Worm (Caenorhabditis elegans) whole organism, early embryonic: ENCODE results near the gene F53A2.3.

Experiments used
- B0310.2 ChIP-seq: sonication (generic microtip); optimal IDR thresholded peaks from 2 replicates; lab custom pipeline; 2016; ENCODE audit warnings: mild to moderate bottlenecking, missing genetic modification characterization, missing compliant biosample characterization
- F13C5.2 ChIP-seq: sonication (generic microtip); optimal IDR thresholded peaks from 2 replicates; lab custom pipeline; 2017; ENCODE audit warnings: mild to moderate bottlenecking, missing genetic modification characterization, inconsistent platforms, missing compliant biosample characterization
- aly-1 ChIP-seq: sonication (generic microtip); optimal IDR thresholded peaks from 2 replicates; lab custom pipeline; 2016; ENCODE audit warnings: missing genetic modification characterization, missing compliant biosample characterization
- ama-1 ChIP-seq: fragments of 150-350 bp; optimal IDR thresholded peaks from 2 replicates; lab custom pipeline; 2014
- ceh-13 ChIP-seq: fragments of 200-800 bp; sonication (Bioruptor generic); optimal IDR thresholded peaks from 2 replicates; lab custom pipeline; 2018; ENCODE audit warnings: mild to moderate bottlenecking, missing genetic modification characterization, missing compliant biosample characterization
- ceh-36 ChIP-seq: sonication (generic microtip); optimal IDR thresholded peaks from 2 replicates; lab custom pipeline; 2016; ENCODE audit warnings: missing genetic modification characterization, inconsistent platforms, missing compliant biosample characterization
- ets-7 ChIP-seq: sonication (generic microtip); optimal IDR thresholded peaks from 2 replicates; lab custom pipeline; 2016; ENCODE audit warnings: missing genotype, missing genetic modification characterization, missing compliant biosample characterization
- flt-1 ChIP-seq: fragments of 200-800 bp; sonication (Bioruptor generic); IDR thresholded peaks from 2 replicates; pipeline ENCODE4 v1.3.6; 2022; ENCODE audit warnings: missing genetic modification characterization, missing compliant biosample characterization
- hmbx-1 ChIP-seq: sonication (generic microtip); optimal IDR thresholded peaks from 2 replicates; lab custom pipeline; 2016; ENCODE audit warnings: mild to moderate bottlenecking, missing genetic modification characterization, missing compliant biosample characterization
- hmg-4 ChIP-seq: fragments of 200-800 bp; sonication (Bioruptor generic); optimal IDR thresholded peaks from 2 replicates; lab custom pipeline; 2018; ENCODE audit warnings: mild to moderate bottlenecking, missing genetic modification characterization, missing compliant biosample characterization
- hnd-1 ChIP-seq: sonication (generic microtip); optimal IDR thresholded peaks from 2 replicates; lab custom pipeline; 2016; ENCODE audit warnings: missing genetic modification characterization, missing compliant biosample characterization
- pes-1 ChIP-seq: fragments of 200-800 bp; sonication (Bioruptor generic); IDR thresholded peaks from 2 replicates; pipeline ENCODE4 v1.3.6; 2022; ENCODE audit warnings: missing genetic modification reagents, missing genetic modification characterization, missing compliant biosample characterization
- scrt-1 ChIP-seq: fragments of 200-800 bp; sonication (Bioruptor generic); IDR thresholded peaks from 2 replicates; pipeline ENCODE4 v1.3.6; 2022; ENCODE audit warnings: missing genetic modification characterization, missing compliant biosample characterization
- sea-1 ChIP-seq: fragments of 200-800 bp; sonication (Bioruptor generic); conservative IDR thresholded peaks from 2 replicates; pipeline ENCODE4 v1.3.6; 2022; ENCODE audit warnings: missing genetic modification characterization, missing compliant biosample characterization
- tbx-11 ChIP-seq: fragments of 200-800 bp; sonication (Bioruptor generic); IDR thresholded peaks from 2 replicates; pipeline ENCODE4 v1.3.6; 2022; ENCODE audit warnings: missing genetic modification characterization, missing compliant biosample characterization
- tbx-37 ChIP-seq: fragments of 200-800 bp; sonication (Bioruptor generic); conservative IDR thresholded peaks from 2 replicates; pipeline ENCODE4 v1.3.6; 2022; ENCODE audit warnings: missing genetic modification reagents, missing genetic modification characterization, missing compliant biosample characterization
- tra-4 ChIP-seq: sonication (generic microtip); optimal IDR thresholded peaks from 2 replicates; lab custom pipeline; 2017; ENCODE audit warnings: missing genetic modification characterization, missing compliant biosample characterization

F53A2.3 gene

ce11 chrIII:13339672-13340071 lies at the start of gene F53A2.3:
Gene F53A2.3, minus strand, starts transcription at chrIII:13339772.
- TF ChIP-seq ceh-36 (no peak), pes-1 (no peak), F13C5.2 (no peak), ama-1 (lab: Kevin White, UChicago) (no peak), ets-7 (tag; lab: Kevin White, UChicago) (no peak), hmbx-1 (no peak), sea-1 (GFP tag; lab: Robert Waterston, UW) (no peak), tbx-11 (no peak), B0310.2 (tag; lab: Kevin White, UChicago) (no peak), tra-4 (tag; lab: Kevin White, UChicago) (no peak)

ce11 chrIII:13389078-13389477 lies 49.5 kb upstream of the F53A2.3 start, which contains the start of gene T03F6.3:
Gene T03F6.3, plus strand, starts transcription at chrIII:13389395.
- no peak for TF ChIP-seq F13C5.2
- TF ChIP-seq aly-1 (tag; lab: Kevin White, UChicago): no peak
- no peak for TF ChIP-seq ama-1 (lab: Kevin White, UChicago)
- no peak for TF ChIP-seq tra-4 (tag; lab: Kevin White, UChicago)
- TF ChIP-seq flt-1 (GFP tag; lab: Robert Waterston, UW): no peak
- no peak for TF ChIP-seq B0310.2 (tag; lab: Kevin White, UChicago)
- TF ChIP-seq hmbx-1: no peak
- no peak for TF ChIP-seq tbx-37 (GFP tag; lab: Robert Waterston, UW)
- no peak for TF ChIP-seq ets-7 (tag; lab: Kevin White, UChicago)
- TF ChIP-seq tbx-11: no peak
- no peak for TF ChIP-seq ceh-36
- no peak for TF ChIP-seq hmg-4
- TF ChIP-seq pes-1: no peak
- TF ChIP-seq sea-1 (GFP tag; lab: Robert Waterston, UW): no peak
- TF ChIP-seq hnd-1 (tag; lab: Kevin White, UChicago): no peak
- TF ChIP-seq ceh-13 (GFP tag; lab: Kevin White, UChicago): no peak

ce11 chrIII:13388621-13389020 lies 49.0 kb upstream of the F53A2.3 start:
- no peak for TF ChIP-seq hmbx-1
- TF ChIP-seq B0310.2 (tag; lab: Kevin White, UChicago): no peak
- TF ChIP-seq flt-1 (GFP tag; lab: Robert Waterston, UW): no peak
- TF ChIP-seq ceh-13 (GFP tag; lab: Kevin White, UChicago): no peak
- no peak for TF ChIP-seq scrt-1 (GFP tag; lab: Robert Waterston, UW)
- TF ChIP-seq hnd-1 (tag; lab: Kevin White, UChicago): no peak
- no peak for TF ChIP-seq ceh-36
- TF ChIP-seq pes-1: no peak
- TF ChIP-seq aly-1 (tag; lab: Kevin White, UChicago): no peak
- no peak for TF ChIP-seq F13C5.2

- no peak for TF ChIP-seq hmbx-1
- TF ChIP-seq hmg-4: no peak
- no peak for TF ChIP-seq flt-1 (GFP tag; lab: Robert Waterston, UW)
- TF ChIP-seq pes-1: no peak
- TF ChIP-seq ets-7 (tag; lab: Kevin White, UChicago): no peak
- TF ChIP-seq tra-4 (tag; lab: Kevin White, UChicago): no peak
- TF ChIP-seq ama-1 (lab: Kevin White, UChicago): no peak
- TF ChIP-seq F13C5.2: no peak
- no peak for TF ChIP-seq tbx-37 (GFP tag; lab: Robert Waterston, UW)
- TF ChIP-seq scrt-1 (GFP tag; lab: Robert Waterston, UW): no peak
- no peak for TF ChIP-seq aly-1 (tag; lab: Kevin White, UChicago)
- TF ChIP-seq sea-1 (GFP tag; lab: Robert Waterston, UW): no peak
- TF ChIP-seq B0310.2 (tag; lab: Kevin White, UChicago): no peak
- no peak for TF ChIP-seq ceh-13 (GFP tag; lab: Kevin White, UChicago)
- no peak for TF ChIP-seq hnd-1 (tag; lab: Kevin White, UChicago)
- TF ChIP-seq tbx-11: no peak
- TF ChIP-seq ceh-36: no peak
Observed at ce11 chrIII:13385850-13386249, 46.3 kb upstream of the F53A2.3 start, which contains the start of gene T03F6.4. Gene T03F6.4, plus strand, starts transcription at chrIII:13386150.

- TF ChIP-seq B0310.2 (tag; lab: Kevin White, UChicago) (no peak), sea-1 (GFP tag; lab: Robert Waterston, UW) (no peak), hmbx-1 (no peak), F13C5.2 (no peak), ets-7 (tag; lab: Kevin White, UChicago) (no peak), aly-1 (tag; lab: Kevin White, UChicago) (no peak), ceh-13 (GFP tag; lab: Kevin White, UChicago) (no peak)
Observed at ce11 chrIII:13383159-13383558, 43.6 kb upstream of the F53A2.3 start.

ce11 chrIII:13381684-13382083 lies 42.1 kb upstream of the F53A2.3 start:
- TF ChIP-seq tra-4 (tag; lab: Kevin White, UChicago) (no peak), tbx-37 (GFP tag; lab: Robert Waterston, UW) (no peak), ceh-36 (no peak), sea-1 (GFP tag; lab: Robert Waterston, UW) (no peak), aly-1 (tag; lab: Kevin White, UChicago) (no peak), ets-7 (tag; lab: Kevin White, UChicago) (no peak), pes-1 (no peak), F13C5.2 (no peak), B0310.2 (tag; lab: Kevin White, UChicago) (no peak), ceh-13 (GFP tag; lab: Kevin White, UChicago) (no peak), hmbx-1 (no peak), ama-1 (lab: Kevin White, UChicago) (no peak), flt-1 (GFP tag; lab: Robert Waterston, UW) (no peak), hmg-4 (no peak)

- no peak for TF ChIP-seq ets-7 (tag; lab: Kevin White, UChicago)
- TF ChIP-seq hmg-4: no peak
- TF ChIP-seq ceh-13 (GFP tag; lab: Kevin White, UChicago): no peak
- no peak for TF ChIP-seq ceh-36
- no peak for TF ChIP-seq ama-1 (lab: Kevin White, UChicago)
- no peak for TF ChIP-seq F13C5.2
- TF ChIP-seq flt-1 (GFP tag; lab: Robert Waterston, UW): no peak
- TF ChIP-seq sea-1 (GFP tag; lab: Robert Waterston, UW): no peak
- no peak for TF ChIP-seq aly-1 (tag; lab: Kevin White, UChicago)
- no peak for TF ChIP-seq B0310.2 (tag; lab: Kevin White, UChicago)
- no peak for TF ChIP-seq pes-1
- TF ChIP-seq hnd-1 (tag; lab: Kevin White, UChicago): no peak
- TF ChIP-seq tbx-11: no peak
- TF ChIP-seq tra-4 (tag; lab: Kevin White, UChicago): no peak
- TF ChIP-seq hmbx-1: no peak
Observed at ce11 chrIII:13380881-13381280, 41.3 kb upstream of the F53A2.3 start.
